Worm (Caenorhabditis elegans): ENCODE data around the gene Y57E12AL.1.

DNA sequence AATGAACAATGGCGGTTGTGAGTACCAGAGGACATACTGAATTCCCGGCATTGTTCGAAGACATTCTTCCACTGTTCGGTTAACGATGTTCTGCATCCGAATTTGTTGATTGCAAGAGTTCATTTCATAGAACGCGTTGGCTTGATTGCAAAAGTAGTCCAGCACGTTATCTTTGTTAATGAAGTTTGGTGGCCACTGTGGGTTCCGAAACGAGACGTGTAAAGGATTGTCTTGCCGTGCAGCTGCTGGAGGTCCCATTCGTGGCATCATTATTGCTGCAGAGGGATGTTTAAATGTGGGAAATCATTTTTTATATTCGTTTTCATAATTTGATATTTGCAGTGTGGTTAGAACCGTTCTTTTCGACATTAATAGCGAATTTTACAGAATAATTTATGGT is 980 bp upstream of the Y57E12AL.1 start, which contains the start of gene mdt-6:
- TF ChIP-seq zag-1 (tag; optimal IDR thresholded peaks at IDR 0.05) (no peak), mep-1 (tag; optimal IDR thresholded peaks at IDR 0.05) (no peak), unc-39 (tag; optimal IDR thresholded peaks at IDR 0.05) (no peak), hif-1 (tag; optimal IDR thresholded peaks at IDR 0.05) (no peak), pqm-1 (tag; optimal IDR thresholded peaks at IDR 0.05) (no peak), nhr-10 (tag; optimal IDR thresholded peaks at IDR 0.05) (no peak), nhr-25 (tag; optimal IDR thresholded peaks at IDR 0.05; ENCODE audit: borderline replicate concordance, insufficient read depth) (no peak), fkh-10 (GFP tag; optimal IDR thresholded peaks at IDR 0.05) (no peak)

All from whole organism, L4 larva.